Fruit fly (Drosophila melanogaster): ENCODE data around the gene NK7.1.

DNA sequence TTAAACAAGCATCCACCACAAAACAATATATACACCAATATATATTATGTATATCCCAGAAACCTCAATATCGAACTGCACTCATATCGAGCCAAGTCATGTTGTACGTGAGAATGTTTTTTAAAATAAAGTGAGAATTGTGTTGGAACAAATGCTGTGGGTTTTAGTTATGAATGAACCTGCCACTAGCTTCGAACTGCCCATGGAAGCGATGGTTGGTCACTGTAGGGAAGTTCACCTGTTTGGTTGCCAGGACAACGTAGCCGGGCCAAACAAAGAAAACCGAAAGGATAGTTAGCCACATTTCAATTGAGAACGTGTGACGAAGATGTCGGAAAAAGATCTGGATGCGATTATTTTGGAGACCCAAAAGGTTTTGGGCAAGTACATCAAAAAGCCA, 70.6 kb downstream of the NK7.1 start, which contains the start of gene IFT54:
- TF ChIP-seq CG33017 (tag; optimal IDR thresholded peaks at IDR 0.05) (no peak), tj (GFP tag; optimal IDR thresholded peaks at IDR 0.05) (no peak), kay (GFP tag; ENCODE audit: borderline replicate concordance) (no peak), toe (GFP tag; optimal IDR thresholded peaks at IDR 0.05) (no peak), Clk (GFP tag; optimal IDR thresholded peaks at IDR 0.05) (no peak), CG12768 (GFP tag; optimal IDR thresholded peaks at IDR 0.05) (no peak), ovo (GFP tag; optimal IDR thresholded peaks at IDR 0.05) (no peak)

Measured in whole organism, adult.